Worm (Caenorhabditis elegans): ENCODE measurements around the gene T26C12.1.

- TF ChIP-seq nhr-85 (tag) (no peak), ztf-11 (tag; optimal IDR thresholded peaks at IDR 0.05) (no peak), skn-1 (tag; optimal IDR thresholded peaks at IDR 0.05) (no peak)
Measured at ce11 chrIV:3298300-3298699, 39.6 kb downstream of the T26C12.1 start, which contains the start of gene W08E12.6.

Measured in whole organism, L1 larva.